Worm (Caenorhabditis elegans): ENCODE measurements around the gene clc-9.

clc-9 gene

ce11 chrIV:11092502-11093080, 20.1 kb upstream of the clc-9 start, which contains the start of gene bcc-1:
Gene bcc-1 (minus strand): TSS chrIV:11092552.
- TF ChIP-seq nhr-237 (tag; optimal IDR thresholded peaks at IDR 0.05): no peak
- TF ChIP-seq gmeb-1 (tag; optimal IDR thresholded peaks at IDR 0.05): peak; percentile 23
- TF ChIP-seq ama-1 (optimal IDR thresholded peaks at IDR 0.05): no peak
- TF ChIP-seq lin-11 (tag; optimal IDR thresholded peaks at IDR 0.05): no peak
- no peak for TF ChIP-seq mdl-1 (tag; optimal IDR thresholded peaks at IDR 0.05)
- TF ChIP-seq ceh-82 (tag; optimal IDR thresholded peaks at IDR 0.05): no peak
- TF ChIP-seq alr-1 (tag; optimal IDR thresholded peaks at IDR 0.05): no peak
- no peak for TF ChIP-seq nhr-12 (tag; optimal IDR thresholded peaks at IDR 0.05)
- no peak for TF ChIP-seq nhr-129 (tag; optimal IDR thresholded peaks at IDR 0.05)
- peak; percentile 45 for TF ChIP-seq sma-3 (GFP tag; optimal IDR thresholded peaks at IDR 0.05)
- TF ChIP-seq nhr-25 (tag; optimal IDR thresholded peaks at IDR 0.05): peak; percentile 57
- no peak for TF ChIP-seq ztf-1 (GFP tag; conservative IDR thresholded peaks at IDR 0.05)
- TF ChIP-seq sma-9 (GFP tag; optimal IDR thresholded peaks at IDR 0.05): peak; percentile 42
- no peak for TF ChIP-seq sma-9 (tag; optimal IDR thresholded peaks at IDR 0.05)
- TF ChIP-seq crh-2 (tag; optimal IDR thresholded peaks at IDR 0.05): no peak
- TF ChIP-seq unc-62 (GFP tag; optimal IDR thresholded peaks at IDR 0.05): no peak
- TF ChIP-seq ztf-4 (tag; optimal IDR thresholded peaks at IDR 0.05): no peak
- no peak for TF ChIP-seq lsy-2 (tag; optimal IDR thresholded peaks at IDR 0.05)
- TF ChIP-seq skn-1 (tag; optimal IDR thresholded peaks at IDR 0.05): no peak
- no peak for TF ChIP-seq sem-4 (tag; optimal IDR thresholded peaks at IDR 0.05)
- TF ChIP-seq unc-55 (GFP tag; optimal IDR thresholded peaks at IDR 0.05): no peak
- TF ChIP-seq unc-39 (tag; optimal IDR thresholded peaks at IDR 0.05): no peak
- TF ChIP-seq nhr-23 (tag; optimal IDR thresholded peaks at IDR 0.05): no peak
- no peak for TF ChIP-seq lin-13 (GFP tag; optimal IDR thresholded peaks at IDR 0.05)
- TF ChIP-seq egl-27 (tag; optimal IDR thresholded peaks at IDR 0.05): no peak
- TF ChIP-seq ztf-11 (tag; optimal IDR thresholded peaks at IDR 0.05): no peak
- no peak for TF ChIP-seq elt-3 (tag; optimal IDR thresholded peaks at IDR 0.05)
- no peak for TF ChIP-seq lin-39 (tag; optimal IDR thresholded peaks at IDR 0.05)
- TF ChIP-seq Y55F3AM.14 (GFP tag; optimal IDR thresholded peaks at IDR 0.05): no peak
- TF ChIP-seq blmp-1 (tag; optimal IDR thresholded peaks at IDR 0.05; ENCODE audit: insufficient read depth): peak; percentile 7
- TF ChIP-seq nhr-6 (tag; optimal IDR thresholded peaks at IDR 0.05): no peak
- TF ChIP-seq ZK546.5 (tag; optimal IDR thresholded peaks at IDR 0.05): no peak
- no peak for TF ChIP-seq aly-2 (tag; optimal IDR thresholded peaks at IDR 0.05)
- TF ChIP-seq dmd-4 (tag; optimal IDR thresholded peaks at IDR 0.05): no peak
- no peak for TF ChIP-seq snpc-4 (tag; optimal IDR thresholded peaks at IDR 0.05)
- TF ChIP-seq nhr-21 (tag; optimal IDR thresholded peaks at IDR 0.05): peak; percentile 18
- no peak for TF ChIP-seq elt-1 (tag; optimal IDR thresholded peaks at IDR 0.05)
- TF ChIP-seq F13H6.1 (tag; optimal IDR thresholded peaks at IDR 0.05): no peak
- no peak for TF ChIP-seq mbf-1 (tag; optimal IDR thresholded peaks at IDR 0.05)
- TF ChIP-seq peb-1 (tag; optimal IDR thresholded peaks at IDR 0.05): no peak
- no peak for TF ChIP-seq ceh-16 (tag; optimal IDR thresholded peaks at IDR 0.05)
- no peak for TF ChIP-seq nhr-10 (tag; optimal IDR thresholded peaks at IDR 0.05)
- TF ChIP-seq mab-5 (tag; optimal IDR thresholded peaks at IDR 0.05): peak; percentile 60
- no peak for TF ChIP-seq zag-1 (tag; optimal IDR thresholded peaks at IDR 0.05)
- TF ChIP-seq nhr-77 (tag; optimal IDR thresholded peaks at IDR 0.05): no peak
- peak; percentile 62 for TF ChIP-seq fos-1 (tag; optimal IDR thresholded peaks at IDR 0.05)
- no peak for TF ChIP-seq R02D3.7 (tag; optimal IDR thresholded peaks at IDR 0.05)
- no peak for TF ChIP-seq nhr-11 (tag; optimal IDR thresholded peaks at IDR 0.05)
- no peak for TF ChIP-seq C34F6.9 (tag; optimal IDR thresholded peaks at IDR 0.05)
